In genomic region chr2L:2750337-2751084, dm6 we compare ENCODE assay signal across 1 fruit fly cellular context.
TF ChIP-seq lines count a peak whose summit lies in the region.

No protein-coding gene starts in this region.

TF ChIP-seq in whole organism, embryonic, 481 proteins besides CTCF, POLR2A, EP300 and RAD21 (continued from another document):
- no peak for TF ChIP-seq Lim3 (GFP tag; IDR thresholded peaks at IDR 0.05; lab: Robert Waterston, UW)
- TF ChIP-seq CG10565 (GFP tag; optimal IDR thresholded peaks at IDR 0.05; lab: Kevin White, UChicago): no peak
- TF ChIP-seq Trl (optimal IDR thresholded peaks at IDR 0.05; lab: Kevin White, UChicago): no peak
- TF ChIP-seq Trl (GFP tag; optimal IDR thresholded peaks at IDR 0.05; lab: Kevin White, UChicago): peak; percentile 86
- TF ChIP-seq CG14050 (GFP tag; IDR thresholded peaks at IDR 0.05; lab: Robert Waterston, UW): no peak
- TF ChIP-seq crol (GFP tag; IDR thresholded peaks at IDR 0.05; lab: Robert Waterston, UW): no peak
- peak; percentile 57 for TF ChIP-seq Atf-2 (GFP tag; optimal IDR thresholded peaks at IDR 0.05; lab: Kevin White, UChicago)
- no peak for TF ChIP-seq CG7745 (tag; optimal IDR thresholded peaks at IDR 0.05; lab: Kevin White, UChicago)
- peak; percentile 50 for TF ChIP-seq en (GFP tag; optimal IDR thresholded peaks at IDR 0.05; lab: Kevin White, UChicago)
- TF ChIP-seq CG6272 (GFP tag; IDR thresholded peaks at IDR 0.05; lab: Robert Waterston, UW): peak; percentile 75
- peak; percentile 28 for TF ChIP-seq CG2202 (tag; optimal IDR thresholded peaks at IDR 0.05; lab: Kevin White, UChicago)
- TF ChIP-seq CG5953 (GFP tag; IDR thresholded peaks at IDR 0.05; lab: Robert Waterston, UW): no peak
- TF ChIP-seq Aef1 (GFP tag; IDR thresholded peaks at IDR 0.05; lab: Robert Waterston, UW): no peak
- TF ChIP-seq Lpt (GFP tag; optimal IDR thresholded peaks at IDR 0.05; lab: Kevin White, UChicago): no peak
- TF ChIP-seq vnd (GFP tag; IDR thresholded peaks at IDR 0.05; lab: Robert Waterston, UW; ENCODE audit: partially characterized antibody): no peak
- peak; percentile 8 for TF ChIP-seq CG4617 (GFP tag; optimal IDR thresholded peaks at IDR 0.05; lab: Kevin White, UChicago; ENCODE audit: borderline replicate concordance)
- TF ChIP-seq CG11504 (tag; optimal IDR thresholded peaks at IDR 0.05; lab: Kevin White, UChicago): peak; percentile 84
- TF ChIP-seq ssp (GFP tag; IDR thresholded peaks at IDR 0.05; lab: Robert Waterston, UW): no peak
